Worm (Caenorhabditis elegans) whole organism, midembryonic: Measurements from ENCODE around the gene idpa-2.

ENCODE experiments used
- flt-1 ChIP-seq: fragments of 200-800 bp; sonication (Bioruptor generic); IDR thresholded peaks from 2 replicates; pipeline ENCODE4 v1.3.6; 2022; ENCODE audit warnings: missing genetic modification characterization, missing compliant biosample characterization
- klf-2 ChIP-seq: fragments of 200-800 bp; sonication (Bioruptor generic); conservative IDR thresholded peaks from 2 replicates; pipeline ENCODE4 v1.3.6; 2022; ENCODE audit warnings: missing genetic modification reagents, missing genetic modification characterization, missing compliant biosample characterization
- med-1 ChIP-seq: sonication (generic microtip); optimal IDR thresholded peaks from 2 replicates; lab custom pipeline; 2017; ENCODE audit warnings: missing genetic modification characterization, mild to moderate bottlenecking, missing compliant biosample characterization, antibody characterized with exemption, missing genetic modification reagents; ENCODE audit not compliant: insufficient read depth
- ref-1 ChIP-seq: fragments of 200-800 bp; sonication (Bioruptor generic); conservative IDR thresholded peaks from 2 replicates; pipeline ENCODE4 v1.3.6; 2022; ENCODE audit warnings: missing genetic modification reagents, missing genetic modification characterization, missing compliant biosample characterization
- ztf-23 ChIP-seq: fragments of 200-800 bp; sonication (Bioruptor generic); IDR thresholded peaks from 2 replicates; pipeline ENCODE4 v1.3.6; 2022; ENCODE audit warnings: missing genetic modification reagents, missing genetic modification characterization, missing compliant biosample characterization
- ztf-29 ChIP-seq: fragments of 200-800 bp; sonication (Bioruptor generic); IDR thresholded peaks from 2 replicates; pipeline ENCODE4 v1.3.6; 2022; ENCODE audit warnings: missing genetic modification reagents, missing genetic modification characterization, missing compliant biosample characterization

DNA sequence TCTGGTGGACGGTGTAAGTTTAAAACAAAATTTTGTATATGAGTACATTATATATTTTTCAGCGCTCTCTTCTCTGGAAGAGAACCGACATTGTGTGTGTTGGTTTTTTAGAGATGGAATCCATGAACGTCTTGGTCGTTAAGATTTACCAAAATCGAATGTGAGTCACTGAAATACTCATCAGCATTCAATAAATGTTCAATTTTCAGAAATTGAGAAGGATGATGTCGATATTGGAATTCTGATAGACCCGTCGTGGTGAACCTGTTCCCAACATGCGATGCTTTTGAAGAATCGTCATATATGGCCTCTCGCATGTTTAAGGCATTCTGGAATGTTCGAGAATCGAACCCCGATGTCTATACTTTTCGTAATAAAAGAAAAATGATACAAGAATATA is 3.8 kb downstream of the idpa-2 start:
- TF ChIP-seq med-1 (GFP tag; lab: Kevin White, UChicago) (no peak), ztf-29 (GFP tag; lab: Robert Waterston, UW) (no peak), flt-1 (GFP tag; lab: Robert Waterston, UW) (no peak), ztf-23 (GFP tag; lab: Robert Waterston, UW) (no peak), ref-1 (no peak), klf-2 (no peak)
